Fruit fly (Drosophila melanogaster): ENCODE measurements around the gene CG13042.

dm6 chr3L:16339873-16340272 is 31.6 kb upstream of the CG13042 start:
- no peak for TF ChIP-seq Abd-B (GFP tag; optimal IDR thresholded peaks at IDR 0.05)
- TF ChIP-seq Dif (GFP tag; optimal IDR thresholded peaks at IDR 0.05; ENCODE audit: partially characterized antibody), result no peak
- TF ChIP-seq sv (GFP tag; optimal IDR thresholded peaks at IDR 0.05), result no peak
- TF ChIP-seq fru (GFP tag; optimal IDR thresholded peaks at IDR 0.05), result no peak
- TF ChIP-seq Jra (GFP tag; optimal IDR thresholded peaks at IDR 0.05), result no peak

All from whole organism, wandering third instar larva.